Fruit fly (Drosophila melanogaster): ENCODE measurements around the gene Uba5.

Uba5 gene

DNA sequence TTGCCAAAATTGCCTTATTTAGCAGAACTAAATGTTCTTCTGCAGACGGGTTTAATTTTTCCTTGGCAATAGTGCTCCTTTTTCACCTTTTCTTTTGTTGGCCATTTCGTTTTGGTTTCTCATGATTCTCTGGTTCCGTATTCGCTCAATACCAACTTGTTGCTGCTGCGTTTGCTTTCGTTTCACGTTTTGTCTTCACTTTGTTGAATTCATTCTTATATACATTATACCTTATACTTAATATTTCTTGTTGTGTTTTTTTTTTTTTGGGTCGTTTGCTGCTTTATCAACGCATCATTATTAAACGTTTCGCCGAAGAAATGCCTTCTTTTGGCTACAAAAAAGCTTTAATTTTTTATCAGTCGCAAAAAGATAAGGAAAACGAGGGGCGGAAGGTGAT lies 12.9 kb downstream of the Uba5 start:
- TF ChIP-seq psq (GFP tag; optimal IDR thresholded peaks at IDR 0.05) (peak; percentile 76), sage (GFP tag; optimal IDR thresholded peaks at IDR 0.05) (peak; percentile 14), HLH106 (tag; optimal IDR thresholded peaks at IDR 0.05) (no peak), CrebA (GFP tag; optimal IDR thresholded peaks at IDR 0.05; ENCODE audit: borderline replicate concordance) (peak; percentile 44), Sp1 (GFP tag; optimal IDR thresholded peaks at IDR 0.05) (no peak), Mio (GFP tag; optimal IDR thresholded peaks at IDR 0.05) (no peak), Rel (GFP tag; optimal IDR thresholded peaks at IDR 0.05) (no peak), Rel (tag; optimal IDR thresholded peaks at IDR 0.05) (peak; percentile 75)

DNA sequence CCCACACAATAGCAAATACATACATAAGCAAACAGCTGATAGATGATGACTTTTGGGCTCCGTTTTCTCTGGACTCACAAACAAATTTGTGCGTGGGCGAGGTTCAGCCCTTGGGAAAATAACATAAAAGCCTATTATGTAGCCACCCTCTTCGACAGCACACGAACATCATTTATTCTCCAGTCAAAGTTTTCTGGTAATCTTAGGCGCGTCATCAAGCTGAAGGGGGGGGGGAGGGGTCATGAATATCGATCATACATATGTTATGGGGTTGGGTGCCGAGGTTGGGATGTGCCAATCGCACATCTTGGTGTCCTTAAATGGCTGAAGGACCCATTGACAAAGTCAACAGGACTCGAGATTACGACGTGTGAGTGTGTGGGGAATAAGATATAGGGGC lies 14.8 kb downstream of the Uba5 start:
- TF ChIP-seq Rel (GFP tag; optimal IDR thresholded peaks at IDR 0.05): no peak
- TF ChIP-seq Rel (tag; optimal IDR thresholded peaks at IDR 0.05): no peak
- no peak for TF ChIP-seq dmrt93B (GFP tag; optimal IDR thresholded peaks at IDR 0.05)
- TF ChIP-seq Sp1 (GFP tag; optimal IDR thresholded peaks at IDR 0.05): no peak
- no peak for TF ChIP-seq Dif (GFP tag; optimal IDR thresholded peaks at IDR 0.05; ENCODE audit: partially characterized antibody)
- TF ChIP-seq sv (GFP tag; optimal IDR thresholded peaks at IDR 0.05): no peak
- TF ChIP-seq fru (GFP tag; optimal IDR thresholded peaks at IDR 0.05): no peak
- no peak for TF ChIP-seq rgr (GFP tag; optimal IDR thresholded peaks at IDR 0.05)
- TF ChIP-seq Myc (optimal IDR thresholded peaks at IDR 0.05): no peak
- no peak for TF ChIP-seq lola (GFP tag; optimal IDR thresholded peaks at IDR 0.05)
- no peak for TF ChIP-seq Mio (GFP tag; optimal IDR thresholded peaks at IDR 0.05)
- TF ChIP-seq psq (GFP tag; optimal IDR thresholded peaks at IDR 0.05): no peak
- no peak for TF ChIP-seq br (GFP tag; optimal IDR thresholded peaks at IDR 0.05)
- no peak for TF ChIP-seq OdsH (GFP tag; optimal IDR thresholded peaks at IDR 0.05)

DNA sequence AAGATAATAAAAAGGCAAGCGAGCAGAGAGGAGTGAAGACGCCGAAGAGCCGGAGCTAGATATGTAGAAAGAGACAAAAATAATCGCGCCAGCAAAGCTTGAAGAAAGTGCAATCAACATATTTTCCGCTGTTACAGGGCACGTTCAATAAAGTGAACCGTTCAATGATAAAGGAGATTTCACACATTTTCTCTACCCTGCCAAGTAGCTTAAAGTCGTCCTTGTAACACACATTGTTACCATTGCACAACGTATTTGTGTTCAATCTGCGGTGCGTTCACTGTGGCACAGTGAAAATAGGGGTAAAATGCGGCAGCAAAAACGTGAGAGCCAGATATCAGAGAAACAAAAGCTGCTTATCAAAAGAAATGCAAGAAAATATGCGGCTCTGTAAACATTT lies 16.1 kb downstream of the Uba5 start:
- no peak for TF ChIP-seq sv (GFP tag; optimal IDR thresholded peaks at IDR 0.05)
- peak; percentile 47 for TF ChIP-seq tai (GFP tag; optimal IDR thresholded peaks at IDR 0.05)
- TF ChIP-seq N (GFP tag; optimal IDR thresholded peaks at IDR 0.05): no peak
- peak; percentile 58 for TF ChIP-seq woc (GFP tag; optimal IDR thresholded peaks at IDR 0.05)
- no peak for TF ChIP-seq Abd-B (GFP tag; optimal IDR thresholded peaks at IDR 0.05)
- no peak for TF ChIP-seq Vsx2 (GFP tag; optimal IDR thresholded peaks at IDR 0.05; ENCODE audit: partially characterized antibody)
- peak in 1 of 2 experiments; percentile 82 for TF ChIP-seq foxo (GFP tag; optimal IDR thresholded peaks at IDR 0.05)
- TF ChIP-seq brk (GFP tag; optimal IDR thresholded peaks at IDR 0.05): no peak
- TF ChIP-seq dsf (GFP tag; optimal IDR thresholded peaks at IDR 0.05; ENCODE audit: borderline replicate concordance): no peak
- TF ChIP-seq Dif (GFP tag; optimal IDR thresholded peaks at IDR 0.05; ENCODE audit: partially characterized antibody): no peak
- TF ChIP-seq psq (GFP tag; optimal IDR thresholded peaks at IDR 0.05): peak; percentile 59
- TF ChIP-seq jim (GFP tag; optimal IDR thresholded peaks at IDR 0.05): no peak
- TF ChIP-seq HLH106 (tag; optimal IDR thresholded peaks at IDR 0.05): peak; percentile 65
- TF ChIP-seq Rel (GFP tag; optimal IDR thresholded peaks at IDR 0.05): no peak
- peak; percentile 25 for TF ChIP-seq Rel (tag; optimal IDR thresholded peaks at IDR 0.05)
- peak; percentile 76 for TF ChIP-seq Hnf4 (GFP tag; optimal IDR thresholded peaks at IDR 0.05)
- no peak for TF ChIP-seq Jra (GFP tag; optimal IDR thresholded peaks at IDR 0.05)
- TF ChIP-seq lola (GFP tag; optimal IDR thresholded peaks at IDR 0.05): no peak
- peak; percentile 51 for TF ChIP-seq dmrt93B (GFP tag; optimal IDR thresholded peaks at IDR 0.05)
- TF ChIP-seq Hr78 (GFP tag; optimal IDR thresholded peaks at IDR 0.05): no peak
- peak; percentile 54 for TF ChIP-seq Sp1 (GFP tag; optimal IDR thresholded peaks at IDR 0.05)
- TF ChIP-seq dl (GFP tag; optimal IDR thresholded peaks at IDR 0.05; ENCODE audit: insufficient read depth in 1 of 2, partially characterized antibody in 2 of 2): no peak
- TF ChIP-seq sage (GFP tag; optimal IDR thresholded peaks at IDR 0.05): no peak
- no peak for TF ChIP-seq GATAd (GFP tag; optimal IDR thresholded peaks at IDR 0.05)
- TF ChIP-seq usp (GFP tag; optimal IDR thresholded peaks at IDR 0.05): no peak
- peak; percentile 78 for TF ChIP-seq h (GFP tag; optimal IDR thresholded peaks at IDR 0.05)
- TF ChIP-seq fru (GFP tag; optimal IDR thresholded peaks at IDR 0.05): peak; percentile 79
- no peak for TF ChIP-seq pan (optimal IDR thresholded peaks at IDR 0.05)
- TF ChIP-seq CG32264 (GFP tag; optimal IDR thresholded peaks at IDR 0.05): peak; percentile 42
- peak; percentile 65 for TF ChIP-seq rgr (GFP tag; optimal IDR thresholded peaks at IDR 0.05)
- peak; percentile 66 for TF ChIP-seq Hr83 (GFP tag; optimal IDR thresholded peaks at IDR 0.05; ENCODE audit: poor library complexity, severe bottlenecking)
- peak; percentile 77 for TF ChIP-seq ey (GFP tag; optimal IDR thresholded peaks at IDR 0.05)
- TF ChIP-seq CG9705 (GFP tag; optimal IDR thresholded peaks at IDR 0.05): no peak
- TF ChIP-seq Myc (optimal IDR thresholded peaks at IDR 0.05): no peak
- peak; percentile 65 for TF ChIP-seq br (GFP tag; optimal IDR thresholded peaks at IDR 0.05)
- TF ChIP-seq CrebA (GFP tag; optimal IDR thresholded peaks at IDR 0.05; ENCODE audit: borderline replicate concordance): no peak
- no peak for TF ChIP-seq Dfd (GFP tag; optimal IDR thresholded peaks at IDR 0.05)
- peak; percentile 28 for TF ChIP-seq Mio (GFP tag; optimal IDR thresholded peaks at IDR 0.05)
- TF ChIP-seq OdsH (GFP tag; optimal IDR thresholded peaks at IDR 0.05): peak; percentile 42
